Worm (Caenorhabditis elegans) whole organism, L3 larva: ENCODE results near the gene spr-1.
A peak's percentile ranks its signal among the peaks of the same experiment; 100 is the strongest.

Experiments
- R02D3.7 ChIP-seq: fragments of 150-350 bp; optimal IDR thresholded peaks from 2 replicates; lab custom pipeline; 2014; ENCODE audit warnings: missing biosample characterization, missing genetic modification characterization
- ZK546.5 ChIP-seq: sonication (generic microtip); optimal IDR thresholded peaks from 2 replicates; lab custom pipeline; 2017; ENCODE audit warnings: missing biosample characterization, missing genetic modification characterization
- aly-2 ChIP-seq: fragments of 150-350 bp; optimal IDR thresholded peaks from 2 replicates; lab custom pipeline; 2014; ENCODE audit warnings: missing biosample characterization, missing genetic modification characterization
- ama-1 ChIP-seq: fragments of 150-350 bp; optimal IDR thresholded peaks from 2 replicates; lab custom pipeline; 2018
- ceh-16 ChIP-seq: sonication (generic microtip); optimal IDR thresholded peaks from 2 replicates; lab custom pipeline; 2017; ENCODE audit warnings: missing biosample characterization, missing genetic modification characterization
- ceh-28 ChIP-seq: fragments of 150-350 bp; optimal IDR thresholded peaks from 2 replicates; lab custom pipeline; 2014; ENCODE audit warnings: missing biosample characterization, missing genetic modification reagents, missing genetic modification characterization
- ceh-82 ChIP-seq: fragments of 150-350 bp; optimal IDR thresholded peaks from 2 replicates; lab custom pipeline; 2014; ENCODE audit warnings: missing biosample characterization, missing genetic modification characterization
- ceh-9 ChIP-seq: sonication (generic microtip); optimal IDR thresholded peaks from 2 replicates; lab custom pipeline; 2018; ENCODE audit warnings: missing biosample characterization, missing genetic modification characterization
- daf-12 ChIP-seq: fragments of 150-350 bp; optimal IDR thresholded peaks from 2 replicates; lab custom pipeline; 2014; ENCODE audit warnings: missing biosample characterization, missing genetic modification reagents, missing genetic modification characterization
- egl-27 ChIP-seq: sonication (generic microtip); optimal IDR thresholded peaks from 4 replicates; lab custom pipeline; 2017; ENCODE audit warnings: missing biosample characterization, missing genetic modification reagents, missing genetic modification characterization
- egl-5 ChIP-seq: fragments of 150-350 bp; optimal IDR thresholded peaks from 2 replicates; lab custom pipeline; 2017; ENCODE audit warnings: missing biosample characterization, missing genetic modification reagents, missing genetic modification characterization, inconsistent platforms
- elt-1 ChIP-seq: fragments of 150-350 bp; optimal IDR thresholded peaks from 2 replicates; lab custom pipeline; 2014; ENCODE audit warnings: missing biosample characterization, missing genetic modification characterization
- elt-2 ChIP-seq: sonication (generic microtip); optimal IDR thresholded peaks from 2 replicates; lab custom pipeline; 2016; ENCODE audit warnings: missing genetic modification reagents, mild to moderate bottlenecking, missing genetic modification characterization, missing compliant biosample characterization
- elt-3 ChIP-seq, 3 experiments: fragments of 150-350 bp in 1 of 3; sonication (generic microtip) in 2 of 3; optimal IDR thresholded peaks; 2 replicates in 2 of 3; 4 replicates in 1 of 3; lab custom pipeline; 2014 to 2017; ENCODE audit warnings: missing biosample characterization in 3 of 3, missing genetic modification characterization in 3 of 3
- eor-1 ChIP-seq, 2 experiments: fragments of 150-350 bp; optimal IDR thresholded peaks; 2 replicates each; lab custom pipeline; 2014 to 2018; ENCODE audit warnings: missing biosample characterization in 2 of 2, missing genetic modification characterization in 2 of 2
- fkh-10 ChIP-seq: sonication (generic microtip); optimal IDR thresholded peaks from 2 replicates; lab custom pipeline; 2017; ENCODE audit warnings: missing biosample characterization, missing genetic modification reagents, missing genetic modification characterization
- fkh-2 ChIP-seq: fragments of 150-350 bp; optimal IDR thresholded peaks from 2 replicates; lab custom pipeline; 2014; ENCODE audit warnings: missing biosample characterization, missing genetic modification reagents, missing genetic modification characterization
- fos-1 ChIP-seq: fragments of 150-350 bp; optimal IDR thresholded peaks from 2 replicates; lab custom pipeline; 2014; ENCODE audit warnings: missing biosample characterization, missing genetic modification characterization
- hmg-11 ChIP-seq: sonication (generic microtip); optimal IDR thresholded peaks from 2 replicates; lab custom pipeline; 2016; ENCODE audit warnings: missing genetic modification characterization, missing compliant biosample characterization
- jun-1 ChIP-seq: fragments of 150-350 bp; optimal IDR thresholded peaks from 2 replicates; lab custom pipeline; 2014; ENCODE audit warnings: missing biosample characterization, missing genetic modification reagents, missing genetic modification characterization
- lin-15B ChIP-seq: fragments of 150-350 bp; optimal IDR thresholded peaks from 2 replicates; lab custom pipeline; 2014; ENCODE audit warnings: missing biosample characterization, missing genetic modification characterization
- lin-39 ChIP-seq: fragments of 150-350 bp; optimal IDR thresholded peaks from 2 replicates; lab custom pipeline; 2018; ENCODE audit warnings: missing biosample characterization, missing genetic modification reagents, missing genetic modification characterization
- lsy-12 ChIP-seq: sonication (generic microtip); optimal IDR thresholded peaks from 2 replicates; lab custom pipeline; 2016; ENCODE audit warnings: mild to moderate bottlenecking, missing genetic modification characterization, missing compliant biosample characterization
- mdl-1 ChIP-seq: fragments of 150-350 bp; optimal IDR thresholded peaks from 2 replicates; lab custom pipeline; 2014; ENCODE audit warnings: missing biosample characterization, missing genetic modification characterization
- mml-1 ChIP-seq: fragments of 150-350 bp; sonication (generic microtip); optimal IDR thresholded peaks from 3 replicates; lab custom pipeline; 2014; ENCODE audit warnings: missing biosample characterization, missing genetic modification characterization
- nfya-1 ChIP-seq: sonication (generic microtip); optimal IDR thresholded peaks from 2 replicates; lab custom pipeline; 2017; ENCODE audit warnings: missing genetic modification characterization, mild to moderate bottlenecking, missing compliant biosample characterization, antibody characterized with exemption, moderate library complexity; ENCODE audit not compliant: insufficient read depth
- nhr-11 ChIP-seq: fragments of 150-350 bp; optimal IDR thresholded peaks from 2 replicates; lab custom pipeline; 2014; ENCODE audit warnings: missing biosample characterization, missing genetic modification characterization
- nhr-12 ChIP-seq: fragments of 150-350 bp; optimal IDR thresholded peaks from 2 replicates; lab custom pipeline; 2014; ENCODE audit warnings: missing biosample characterization, missing genetic modification characterization
- nhr-23 ChIP-seq: fragments of 150-350 bp; optimal IDR thresholded peaks from 2 replicates; lab custom pipeline; 2014; ENCODE audit warnings: missing biosample characterization, missing genetic modification reagents, missing genetic modification characterization
- nhr-237 ChIP-seq: fragments of 150-350 bp; optimal IDR thresholded peaks from 2 replicates; lab custom pipeline; 2014; ENCODE audit warnings: missing biosample characterization, missing genetic modification characterization
- nhr-28 ChIP-seq: fragments of 150-350 bp; optimal IDR thresholded peaks from 2 replicates; lab custom pipeline; 2014; ENCODE audit warnings: missing biosample characterization, missing genetic modification characterization
- nhr-43 ChIP-seq: sonication (generic microtip); optimal IDR thresholded peaks from 2 replicates; lab custom pipeline; 2016; ENCODE audit warnings: mild to moderate bottlenecking, missing genetic modification characterization, missing compliant biosample characterization; ENCODE audit not compliant: poor library complexity, severe bottlenecking
- nhr-67 ChIP-seq: fragments of 150-350 bp; optimal IDR thresholded peaks from 2 replicates; lab custom pipeline; 2014; ENCODE audit warnings: missing biosample characterization, missing genetic modification characterization
- nhr-76 ChIP-seq: fragments of 150-350 bp; sonication (generic microtip); optimal IDR thresholded peaks from 5 replicates; lab custom pipeline; 2014; ENCODE audit warnings: missing biosample characterization, missing genetic modification characterization
- pha-4 ChIP-seq: fragments of 150-350 bp; optimal IDR thresholded peaks from 2 replicates; lab custom pipeline; 2014; ENCODE audit warnings: missing biosample characterization, missing genetic modification reagents, missing genetic modification characterization
- pqm-1 ChIP-seq: fragments of 150-350 bp; optimal IDR thresholded peaks from 2 replicates; lab custom pipeline; 2017; ENCODE audit warnings: missing biosample characterization, missing genetic modification characterization, inconsistent platforms
- sea-2 ChIP-seq: fragments of 150-350 bp; sonication (generic microtip); optimal IDR thresholded peaks from 4 replicates; lab custom pipeline; 2014; ENCODE audit warnings: missing biosample characterization, missing genetic modification reagents, missing genetic modification characterization
- skn-1 ChIP-seq: fragments of 150-350 bp; optimal IDR thresholded peaks from 2 replicates; lab custom pipeline; 2014; ENCODE audit warnings: missing biosample characterization, missing genetic modification characterization
- snpc-4 ChIP-seq: fragments of 150-350 bp; optimal IDR thresholded peaks from 2 replicates; lab custom pipeline; 2014; ENCODE audit warnings: missing biosample characterization, missing genetic modification characterization
- tbx-2 ChIP-seq: sonication (generic microtip); optimal IDR thresholded peaks from 2 replicates; lab custom pipeline; 2016; ENCODE audit warnings: mild to moderate bottlenecking, missing genetic modification characterization, missing compliant biosample characterization
- unc-39 ChIP-seq: sonication (generic microtip); optimal IDR thresholded peaks from 4 replicates; lab custom pipeline; 2017; ENCODE audit warnings: missing biosample characterization, missing genetic modification characterization
- unc-62 ChIP-seq: fragments of 150-350 bp; sonication (generic microtip); optimal IDR thresholded peaks from 4 replicates; lab custom pipeline; 2014; ENCODE audit warnings: missing biosample characterization, missing genetic modification reagents, missing genetic modification characterization
- zag-1 ChIP-seq: fragments of 150-350 bp; optimal IDR thresholded peaks from 2 replicates; lab custom pipeline; 2014; ENCODE audit warnings: missing biosample characterization, missing genetic modification characterization
- ztf-11 ChIP-seq: fragments of 150-350 bp; optimal IDR thresholded peaks from 2 replicates; lab custom pipeline; 2014; ENCODE audit warnings: missing biosample characterization, missing genetic modification characterization
- ztf-4 ChIP-seq: fragments of 150-350 bp; optimal IDR thresholded peaks from 2 replicates; lab custom pipeline; 2014; ENCODE audit warnings: missing biosample characterization, missing genetic modification characterization

spr-1 gene

DNA sequence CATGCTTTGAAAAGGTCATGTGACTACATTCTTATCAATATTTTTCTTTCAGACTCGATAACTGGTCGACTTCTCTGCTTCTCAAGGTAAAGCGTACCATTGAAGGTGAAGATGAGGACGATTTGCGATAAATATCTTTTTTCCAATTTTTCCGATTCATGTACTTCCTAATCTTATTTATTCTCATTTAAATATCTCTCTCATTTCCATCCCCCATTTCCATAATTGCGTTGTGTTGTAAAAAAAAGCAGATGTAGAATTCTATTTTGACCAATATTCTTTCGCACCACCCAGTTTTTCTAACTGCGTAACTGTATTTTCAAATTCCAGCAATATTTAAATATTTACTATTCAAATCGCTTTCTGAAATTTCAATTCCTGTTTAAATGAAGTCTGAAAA, 3.8 kb upstream of the spr-1 start, which contains the start of gene D1014.4:
Gene D1014.4, plus strand, starts transcription at position 301 of the 400 bp plus-strand sequence.
- TF ChIP-seq elt-2 (tag; lab: Kevin White, UChicago) (peak; percentile 34), jun-1 (tag; lab: Kevin White, UChicago) (no peak)
- TF ChIP-seq, all 47 proteins: peak for 1

DNA sequence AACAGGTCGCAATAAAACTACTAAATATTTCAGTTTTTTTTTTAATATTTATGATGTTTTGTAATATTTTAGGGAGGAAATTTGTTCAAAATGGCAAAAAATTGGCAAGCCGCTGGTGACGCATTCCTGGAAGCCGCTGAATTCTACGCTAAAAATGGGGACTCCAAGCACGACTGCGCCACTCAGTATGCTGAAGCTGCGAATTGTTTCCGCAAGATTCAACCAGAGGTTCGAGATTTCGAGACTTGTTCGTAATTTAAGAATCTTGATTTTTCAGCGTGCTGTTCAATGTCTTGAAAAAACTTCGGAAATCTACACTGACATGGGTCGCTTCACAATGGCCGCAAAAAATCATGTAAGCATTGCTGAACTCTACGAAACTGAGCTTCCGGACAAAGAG, 2.5 kb upstream of the spr-1 start:
- TF ChIP-seq ama-1 (lab: Kevin White, UChicago) (peak; percentile 65), sea-2 (no peak), pha-4 (no peak)
- TF ChIP-seq, all 47 proteins: peak for 1

- TF ChIP-seq lsy-12 (tag; lab: Kevin White, UChicago) (no peak), nhr-11 (tag; lab: Kevin White, UChicago) (no peak), ztf-4 (tag; lab: Kevin White, UChicago) (no peak), egl-27 (no peak), nhr-76 (tag; lab: Kevin White, UChicago) (no peak), aly-2 (tag; lab: Kevin White, UChicago) (no peak), lin-15B (tag; lab: Kevin White, UChicago) (no peak), fos-1 (tag; lab: Kevin White, UChicago) (no peak), hmg-11 (tag; lab: Kevin White, UChicago) (no peak), elt-2 (tag; lab: Kevin White, UChicago) (no peak), R02D3.7 (tag; lab: Kevin White, UChicago) (no peak), mdl-1 (tag; lab: Kevin White, UChicago) (no peak), eor-1 (tag; optimal IDR thresholded peaks at IDR 0.05; lab: Kevin White, UChicago) (no peak), mml-1 (tag; lab: Kevin White, UChicago) (no peak)
- TF ChIP-seq, all 47 proteins: peak for 0
Measured at ce11 chrV:8130812-8131211, 1.7 kb upstream of the spr-1 start.

- TF ChIP-seq lin-39 (tag; lab: Kevin White, UChicago) (peak; percentile 35), hmg-11 (tag; lab: Kevin White, UChicago) (no peak), sea-2 (no peak), mml-1 (tag; lab: Kevin White, UChicago) (no peak), egl-27 (no peak), fkh-2 (no peak), nhr-11 (tag; lab: Kevin White, UChicago) (no peak), mdl-1 (tag; lab: Kevin White, UChicago) (no peak), snpc-4 (peak; percentile 65), nhr-28 (tag; lab: Kevin White, UChicago) (no peak), pqm-1 (tag; lab: Kevin White, UChicago) (peak; percentile 11), nhr-12 (no peak), ceh-82 (no peak), elt-3 (tag; optimal IDR thresholded peaks at IDR 0.05; lab: Kevin White, UChicago) (no peak), pha-4 (peak; percentile 60), nfya-1 (tag; lab: Kevin White, UChicago) (peak; percentile 74), R02D3.7 (tag; lab: Kevin White, UChicago) (no peak), aly-2 (tag; lab: Kevin White, UChicago) (no peak), ceh-28 (tag; lab: Kevin White, UChicago) (no peak), nhr-43 (tag; lab: Kevin White, UChicago) (no peak), lsy-12 (tag; lab: Kevin White, UChicago) (no peak), daf-12 (tag; lab: Kevin White, UChicago) (no peak), nhr-76 (tag; lab: Kevin White, UChicago) (no peak), nhr-67 (tag; lab: Kevin White, UChicago) (no peak), jun-1 (tag; lab: Kevin White, UChicago) (no peak), ceh-9 (tag; lab: Kevin White, UChicago) (no peak), ceh-16 (no peak), ama-1 (lab: Kevin White, UChicago) (peak; percentile 23), elt-1 (tag; lab: Kevin White, UChicago) (peak; percentile 5), tbx-2 (tag; lab: Kevin White, UChicago) (no peak), elt-2 (tag; lab: Kevin White, UChicago) (peak; percentile 5), unc-62 (GFP tag; lab: Kevin White, UChicago) (no peak), lin-15B (tag; lab: Kevin White, UChicago) (peak; percentile 72), fkh-10 (GFP tag; lab: Kevin White, UChicago) (no peak), egl-5 (no peak), skn-1 (no peak), unc-39 (tag; lab: Kevin White, UChicago) (no peak), nhr-237 (tag; lab: Kevin White, UChicago) (no peak), nhr-23 (tag; lab: Kevin White, UChicago) (no peak), ztf-11 (tag; lab: Kevin White, UChicago) (no peak), eor-1 (tag; optimal IDR thresholded peaks at IDR 0.05; lab: Kevin White, UChicago) (no peak), zag-1 (tag; lab: Kevin White, UChicago) (no peak), ZK546.5 (tag; lab: Kevin White, UChicago) (no peak)
Measured at ce11 chrV:8130149-8130661, 1.1 kb upstream of the spr-1 start, which contains the start of gene snap-1. snap-1 (plus strand) TSS chrV:8130611.
